Worm (Caenorhabditis elegans) whole organism, midembryonic: ENCODE data around the gene Y102A11A.9.
A peak's percentile ranks its signal among the peaks of the same experiment; 100 is the strongest.

Source experiments
- T22C8.4 ChIP-seq: fragments of 200-800 bp; sonication (Bioruptor generic); IDR thresholded peaks from 2 replicates; pipeline ENCODE4 v1.3.6; 2022; ENCODE audit warnings: missing genetic modification characterization, missing compliant biosample characterization
- cog-1 ChIP-seq: sonication (generic microtip); optimal IDR thresholded peaks from 2 replicates; lab custom pipeline; 2016; ENCODE audit warnings: missing genetic modification characterization, missing compliant biosample characterization
- flt-1 ChIP-seq: fragments of 200-800 bp; sonication (Bioruptor generic); IDR thresholded peaks from 2 replicates; pipeline ENCODE4 v1.3.6; 2022; ENCODE audit warnings: missing genetic modification characterization, missing compliant biosample characterization
- klf-2 ChIP-seq: fragments of 200-800 bp; sonication (Bioruptor generic); conservative IDR thresholded peaks from 2 replicates; pipeline ENCODE4 v1.3.6; 2022; ENCODE audit warnings: missing genetic modification reagents, missing genetic modification characterization, missing compliant biosample characterization
- med-1 ChIP-seq: sonication (generic microtip); optimal IDR thresholded peaks from 2 replicates; lab custom pipeline; 2017; ENCODE audit warnings: missing genetic modification characterization, mild to moderate bottlenecking, missing compliant biosample characterization, antibody characterized with exemption, missing genetic modification reagents; ENCODE audit not compliant: insufficient read depth
- ref-1 ChIP-seq: fragments of 200-800 bp; sonication (Bioruptor generic); conservative IDR thresholded peaks from 2 replicates; pipeline ENCODE4 v1.3.6; 2022; ENCODE audit warnings: missing genetic modification reagents, missing genetic modification characterization, missing compliant biosample characterization
- tab-1 ChIP-seq: fragments of 200-800 bp; sonication (Bioruptor generic); IDR thresholded peaks from 2 replicates; pipeline ENCODE4 v1.3.6; 2022; ENCODE audit warnings: missing genetic modification characterization, missing compliant biosample characterization
- ztf-23 ChIP-seq: fragments of 200-800 bp; sonication (Bioruptor generic); IDR thresholded peaks from 2 replicates; pipeline ENCODE4 v1.3.6; 2022; ENCODE audit warnings: missing genetic modification reagents, missing genetic modification characterization, missing compliant biosample characterization
- ztf-29 ChIP-seq: fragments of 200-800 bp; sonication (Bioruptor generic); IDR thresholded peaks from 2 replicates; pipeline ENCODE4 v1.3.6; 2022; ENCODE audit warnings: missing genetic modification reagents, missing genetic modification characterization, missing compliant biosample characterization

Gene Y102A11A.9

ce11 chrX:2045603-2046002, 32.7 kb downstream of the Y102A11A.9 start:
- TF ChIP-seq klf-2 (GFP tag; lab: Robert Waterston, UW), result no peak
- no peak for TF ChIP-seq cog-1
- TF ChIP-seq ztf-23, result no peak
- no peak for TF ChIP-seq ztf-29
- TF ChIP-seq med-1 (GFP tag; lab: Kevin White, UChicago), result no peak
- no peak for TF ChIP-seq tab-1 (GFP tag; lab: Robert Waterston, UW)
- no peak for TF ChIP-seq ref-1 (GFP tag; lab: Robert Waterston, UW)
- no peak for TF ChIP-seq flt-1 (GFP tag; lab: Robert Waterston, UW)

DNA sequence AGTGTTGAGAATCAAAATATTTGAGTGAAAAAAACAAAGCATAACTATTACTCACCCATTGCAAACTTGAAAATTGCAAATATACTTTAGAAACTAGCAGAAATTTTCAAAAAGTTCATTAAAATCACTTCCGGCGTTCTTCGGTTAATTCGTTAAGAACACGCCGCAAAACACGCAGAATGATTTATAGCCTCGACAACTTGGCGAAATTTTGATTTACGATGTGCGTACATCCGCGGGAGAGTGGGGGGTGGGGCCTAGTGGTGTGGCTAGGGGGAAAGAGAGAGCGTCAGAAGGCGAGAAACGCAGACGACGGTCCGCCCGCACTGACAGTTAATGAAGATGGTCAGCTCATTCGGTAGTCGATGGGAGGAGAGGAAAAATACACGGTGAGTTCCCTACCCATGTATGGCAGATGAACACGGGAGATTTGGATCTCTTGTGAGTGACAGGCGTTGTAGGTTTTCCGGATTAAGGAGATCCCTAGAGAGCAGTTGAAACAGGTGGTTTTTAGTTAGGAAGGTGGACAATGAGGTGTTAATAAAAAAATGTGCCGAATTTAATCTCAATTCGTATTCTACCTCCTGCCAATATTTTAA, 33.3 kb downstream of the Y102A11A.9 start, which contains the start of gene igcm-4:
Gene igcm-4 (minus strand): TSS at position 237 of the 599 bp plus-strand sequence.
- TF ChIP-seq cog-1 (peak; percentile 27), flt-1 (GFP tag; lab: Robert Waterston, UW) (0 out of 2 replicates have a peak, but pooled peaks have one; percentile 40), ztf-23 (peak; percentile 59; the same call in 1 of the 2 replicates), klf-2 (GFP tag; lab: Robert Waterston, UW) (no peak)

DNA sequence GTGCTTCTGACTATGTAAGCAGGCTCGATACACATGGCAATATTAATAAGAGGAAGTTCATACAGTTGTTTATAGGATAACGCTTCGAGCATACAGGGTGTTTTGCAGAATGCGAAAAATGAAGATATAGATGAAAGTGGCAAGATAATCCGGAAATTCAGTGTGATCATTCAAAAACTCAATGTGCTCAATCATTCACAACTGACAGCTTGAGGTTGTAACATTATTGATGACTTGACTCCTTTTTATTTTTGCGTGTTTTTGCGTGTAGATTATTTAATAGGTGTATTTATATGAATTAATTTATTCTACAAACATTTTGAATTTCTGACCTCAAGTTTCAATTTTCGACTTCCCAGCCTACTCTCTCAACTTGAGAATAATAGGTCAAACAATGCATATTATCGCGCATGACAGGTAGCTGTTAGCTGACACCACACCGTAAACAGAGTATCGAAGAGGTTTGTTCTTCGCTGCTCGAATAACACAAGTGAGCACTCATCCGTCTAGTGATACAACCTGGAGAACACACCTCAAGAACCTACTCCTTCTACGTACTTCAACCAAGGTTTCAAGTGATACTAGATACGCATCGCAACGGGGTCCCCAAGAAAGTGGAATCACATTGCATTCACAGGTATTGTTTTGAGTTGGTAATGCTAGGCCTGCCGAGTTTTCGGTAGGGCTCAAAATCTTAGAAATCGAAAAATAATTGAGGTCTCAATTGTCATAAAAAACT, 34.4 kb downstream of the Y102A11A.9 start:
- no peak for TF ChIP-seq ztf-23
- TF ChIP-seq med-1 (GFP tag; lab: Kevin White, UChicago), result no peak
- TF ChIP-seq tab-1 (GFP tag; lab: Robert Waterston, UW), result no peak
- TF ChIP-seq ref-1 (GFP tag; lab: Robert Waterston, UW), result no peak
- no peak for TF ChIP-seq klf-2 (GFP tag; lab: Robert Waterston, UW)
- no peak for TF ChIP-seq T22C8.4 (GFP tag; lab: Robert Waterston, UW)
- TF ChIP-seq cog-1, result no peak
- no peak for TF ChIP-seq ztf-29
- no peak for TF ChIP-seq flt-1 (GFP tag; lab: Robert Waterston, UW)

DNA sequence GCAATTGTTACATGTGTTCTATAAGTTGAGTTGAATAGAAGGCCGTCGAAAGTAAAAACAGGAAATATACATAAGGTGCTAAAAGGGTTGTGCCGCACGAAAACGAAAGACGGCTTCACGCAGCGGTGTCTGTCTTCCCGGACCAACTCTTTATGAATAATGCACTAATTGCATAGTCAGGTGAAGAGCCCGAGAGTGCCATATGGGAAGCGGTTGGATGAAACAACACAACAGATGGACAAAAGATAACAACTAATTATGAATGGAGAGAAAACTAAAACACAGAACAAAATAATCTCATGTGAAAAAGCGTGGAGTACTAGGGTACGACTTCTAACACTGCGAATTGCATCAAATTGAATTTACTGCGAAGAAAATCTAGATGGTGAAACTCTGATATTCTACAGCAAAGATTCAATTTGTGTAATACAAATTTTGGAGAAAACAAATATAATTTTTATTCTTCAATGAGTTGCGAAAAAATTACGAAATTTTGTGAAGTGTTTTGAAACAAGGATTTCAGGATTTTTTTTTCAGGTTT, 36.0 kb downstream of the Y102A11A.9 start:
- no peak for TF ChIP-seq klf-2 (GFP tag; lab: Robert Waterston, UW)
- no peak for TF ChIP-seq ztf-23
- TF ChIP-seq cog-1, result no peak
- no peak for TF ChIP-seq ztf-29
- TF ChIP-seq flt-1 (GFP tag; lab: Robert Waterston, UW), result no peak

DNA sequence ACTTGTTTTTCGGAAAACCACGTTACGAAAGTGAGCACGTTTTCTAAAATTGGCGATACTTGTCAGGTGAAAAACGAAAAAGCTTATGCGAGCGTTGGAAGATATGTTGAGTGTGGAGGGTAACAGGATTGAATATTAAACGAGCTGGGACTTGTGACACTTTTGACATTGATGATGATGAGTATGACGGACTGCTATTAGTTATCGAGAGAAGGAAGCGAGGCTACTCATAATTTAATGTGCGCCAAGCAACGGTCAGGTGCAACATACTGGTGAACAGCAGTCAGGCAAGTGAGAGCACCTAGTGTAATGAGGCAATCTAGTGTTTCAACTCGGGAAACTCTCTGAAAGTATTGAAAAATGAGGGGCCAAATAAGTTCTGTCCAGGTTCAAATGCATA, 37.3 kb downstream of the Y102A11A.9 start:
- TF ChIP-seq flt-1 (GFP tag; lab: Robert Waterston, UW) (no peak), ztf-23 (no peak), ref-1 (GFP tag; lab: Robert Waterston, UW) (no peak), ztf-29 (no peak), klf-2 (GFP tag; lab: Robert Waterston, UW) (no peak), T22C8.4 (GFP tag; lab: Robert Waterston, UW) (no peak), med-1 (GFP tag; lab: Kevin White, UChicago) (no peak), tab-1 (GFP tag; lab: Robert Waterston, UW) (no peak), cog-1 (no peak)

DNA sequence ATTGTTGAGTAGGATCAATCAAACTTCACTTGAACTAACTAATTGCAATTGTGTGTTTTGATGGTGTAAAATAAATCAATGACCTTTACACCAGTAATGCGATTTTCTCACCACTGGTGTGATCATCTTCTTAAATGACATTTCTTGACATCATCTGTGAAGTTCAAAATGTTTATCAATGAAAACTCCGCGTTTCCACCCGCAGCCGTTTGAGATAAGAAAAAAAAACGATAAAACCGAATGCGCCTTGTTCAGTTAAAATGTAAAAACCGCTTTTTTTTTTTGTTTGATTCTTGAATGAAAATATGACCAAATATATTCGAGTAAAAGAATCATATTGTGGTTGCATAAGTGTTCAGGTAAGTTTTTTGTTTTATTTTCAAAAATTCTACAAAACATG, 38.7 kb downstream of the Y102A11A.9 start, which contains the start of gene Y102A11A.1:
Gene Y102A11A.1 (plus strand): TSS at position 223 of the 400 bp plus-strand sequence.
- TF ChIP-seq T22C8.4 (GFP tag; lab: Robert Waterston, UW) (no peak), med-1 (GFP tag; lab: Kevin White, UChicago) (no peak), ztf-23 (no peak), klf-2 (GFP tag; lab: Robert Waterston, UW) (no peak), cog-1 (no peak), tab-1 (GFP tag; lab: Robert Waterston, UW) (no peak), ztf-29 (no peak), flt-1 (GFP tag; lab: Robert Waterston, UW) (no peak), ref-1 (GFP tag; lab: Robert Waterston, UW) (no peak)

DNA sequence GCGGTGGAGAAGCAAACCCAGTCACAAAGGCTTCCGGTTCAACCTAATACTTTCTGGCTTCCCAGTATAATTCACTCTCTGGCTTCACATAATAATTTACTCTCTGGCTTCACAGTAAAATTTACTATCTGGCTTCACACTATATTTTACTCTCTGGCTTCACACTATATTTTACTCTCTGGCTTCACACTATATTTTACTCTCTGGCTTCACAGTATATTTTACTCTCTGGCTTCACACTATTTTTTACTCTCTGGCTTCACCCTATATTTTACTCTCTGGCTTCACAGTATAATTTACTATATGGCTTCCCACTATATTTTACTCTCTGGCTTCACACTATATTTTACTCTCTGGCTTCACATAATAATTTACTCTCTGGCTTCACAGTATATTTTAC, 43.9 kb downstream of the Y102A11A.9 start:
- 0 out of 2 replicates have a peak, but pooled peaks have one; percentile 25 for TF ChIP-seq ztf-23

DNA sequence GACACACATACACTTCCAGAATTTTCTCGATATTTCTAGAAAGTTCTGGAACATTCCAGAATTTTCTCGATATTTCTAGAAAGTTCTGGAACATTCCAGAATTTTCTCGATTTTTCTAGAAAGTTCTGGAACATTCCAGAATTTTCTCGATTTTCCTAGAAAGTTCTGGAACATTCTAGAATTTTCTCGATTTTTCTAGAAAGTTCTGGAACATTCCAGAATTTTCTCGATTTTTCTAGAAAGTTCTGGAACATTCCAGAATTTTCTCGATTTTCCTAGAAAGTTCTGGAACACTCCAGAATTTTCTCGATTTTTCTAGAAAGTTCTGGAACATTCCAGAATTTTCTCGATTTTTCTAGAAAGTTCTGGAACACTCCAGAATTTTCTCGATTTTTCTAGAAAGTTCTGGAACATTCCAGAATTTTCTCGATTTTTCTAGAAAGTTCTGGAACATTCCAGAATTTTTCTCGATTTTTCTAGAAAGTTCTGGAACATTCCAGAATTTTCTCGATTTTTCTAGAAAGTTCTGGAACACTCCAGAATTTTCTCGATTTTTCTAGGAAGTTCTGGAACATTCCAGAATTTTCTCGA, 45.0 kb downstream of the Y102A11A.9 start:
- TF ChIP-seq ztf-23 (0 out of 2 replicates have a peak, but pooled peaks have one; percentile 61), flt-1 (GFP tag; lab: Robert Waterston, UW) (peak; percentile 97), tab-1 (GFP tag; lab: Robert Waterston, UW) (peak; percentile 81), ref-1 (GFP tag; lab: Robert Waterston, UW) (peak; percentile 63; the same call in 1 of the 2 replicates)

ce11 chrX:2058498-2059349, 45.8 kb downstream of the Y102A11A.9 start:
- TF ChIP-seq T22C8.4 (GFP tag; lab: Robert Waterston, UW) (0 out of 2 replicates have a peak, but pooled peaks have one; percentile 19), ztf-23 (0 out of 2 replicates have a peak, but pooled peaks have one; percentile 30), tab-1 (GFP tag; lab: Robert Waterston, UW) (peak; percentile 77), ref-1 (GFP tag; lab: Robert Waterston, UW) (0 out of 2 replicates have a peak, but pooled peaks have one; percentile 25), klf-2 (GFP tag; lab: Robert Waterston, UW) (0 out of 2 replicates have a peak, but pooled peaks have one; percentile 52), flt-1 (GFP tag; lab: Robert Waterston, UW) (peak; percentile 66; the same call in 1 of the 2 replicates)
